Worm (Caenorhabditis elegans) whole organism, L3 larva: Measurements from ENCODE around the gene C23H4.8.

Source experiments
- ZK546.5 ChIP-seq: sonication (generic microtip); optimal IDR thresholded peaks from 2 replicates; lab custom pipeline; 2017; ENCODE audit warnings: missing biosample characterization, missing genetic modification characterization
- aly-2 ChIP-seq: fragments of 150-350 bp; optimal IDR thresholded peaks from 2 replicates; lab custom pipeline; 2014; ENCODE audit warnings: missing biosample characterization, missing genetic modification characterization
- ama-1 ChIP-seq: fragments of 150-350 bp; optimal IDR thresholded peaks from 2 replicates; lab custom pipeline; 2018
- ceh-16 ChIP-seq: sonication (generic microtip); optimal IDR thresholded peaks from 2 replicates; lab custom pipeline; 2017; ENCODE audit warnings: missing biosample characterization, missing genetic modification characterization
- ceh-28 ChIP-seq: fragments of 150-350 bp; optimal IDR thresholded peaks from 2 replicates; lab custom pipeline; 2014; ENCODE audit warnings: missing biosample characterization, missing genetic modification reagents, missing genetic modification characterization
- ceh-82 ChIP-seq: fragments of 150-350 bp; optimal IDR thresholded peaks from 2 replicates; lab custom pipeline; 2014; ENCODE audit warnings: missing biosample characterization, missing genetic modification characterization
- ceh-9 ChIP-seq: sonication (generic microtip); optimal IDR thresholded peaks from 2 replicates; lab custom pipeline; 2018; ENCODE audit warnings: missing biosample characterization, missing genetic modification characterization
- daf-12 ChIP-seq: fragments of 150-350 bp; optimal IDR thresholded peaks from 2 replicates; lab custom pipeline; 2014; ENCODE audit warnings: missing biosample characterization, missing genetic modification reagents, missing genetic modification characterization
- egl-5 ChIP-seq: fragments of 150-350 bp; optimal IDR thresholded peaks from 2 replicates; lab custom pipeline; 2017; ENCODE audit warnings: missing biosample characterization, missing genetic modification reagents, missing genetic modification characterization, inconsistent platforms
- elt-1 ChIP-seq: fragments of 150-350 bp; optimal IDR thresholded peaks from 2 replicates; lab custom pipeline; 2014; ENCODE audit warnings: missing biosample characterization, missing genetic modification characterization
- elt-2 ChIP-seq: sonication (generic microtip); optimal IDR thresholded peaks from 2 replicates; lab custom pipeline; 2016; ENCODE audit warnings: missing genetic modification reagents, mild to moderate bottlenecking, missing genetic modification characterization, missing compliant biosample characterization
- elt-3 ChIP-seq, 3 experiments: fragments of 150-350 bp in 1 of 3; sonication (generic microtip) in 2 of 3; optimal IDR thresholded peaks; 2 replicates in 2 of 3; 4 replicates in 1 of 3; lab custom pipeline; 2014 to 2017; ENCODE audit warnings: missing biosample characterization in 3 of 3, missing genetic modification characterization in 3 of 3
- eor-1 ChIP-seq, 2 experiments: fragments of 150-350 bp; optimal IDR thresholded peaks; 2 replicates each; lab custom pipeline; 2014 to 2018; ENCODE audit warnings: missing biosample characterization in 2 of 2, missing genetic modification characterization in 2 of 2
- fkh-10 ChIP-seq: sonication (generic microtip); optimal IDR thresholded peaks from 2 replicates; lab custom pipeline; 2017; ENCODE audit warnings: missing biosample characterization, missing genetic modification reagents, missing genetic modification characterization
- fkh-2 ChIP-seq: fragments of 150-350 bp; optimal IDR thresholded peaks from 2 replicates; lab custom pipeline; 2014; ENCODE audit warnings: missing biosample characterization, missing genetic modification reagents, missing genetic modification characterization
- fos-1 ChIP-seq: fragments of 150-350 bp; optimal IDR thresholded peaks from 2 replicates; lab custom pipeline; 2014; ENCODE audit warnings: missing biosample characterization, missing genetic modification characterization
- hmg-11 ChIP-seq: sonication (generic microtip); optimal IDR thresholded peaks from 2 replicates; lab custom pipeline; 2016; ENCODE audit warnings: missing genetic modification characterization, missing compliant biosample characterization
- jun-1 ChIP-seq: fragments of 150-350 bp; optimal IDR thresholded peaks from 2 replicates; lab custom pipeline; 2014; ENCODE audit warnings: missing biosample characterization, missing genetic modification reagents, missing genetic modification characterization
- lin-15B ChIP-seq: fragments of 150-350 bp; optimal IDR thresholded peaks from 2 replicates; lab custom pipeline; 2014; ENCODE audit warnings: missing biosample characterization, missing genetic modification characterization
- lin-39 ChIP-seq: fragments of 150-350 bp; optimal IDR thresholded peaks from 2 replicates; lab custom pipeline; 2018; ENCODE audit warnings: missing biosample characterization, missing genetic modification reagents, missing genetic modification characterization
- lsy-12 ChIP-seq: sonication (generic microtip); optimal IDR thresholded peaks from 2 replicates; lab custom pipeline; 2016; ENCODE audit warnings: mild to moderate bottlenecking, missing genetic modification characterization, missing compliant biosample characterization
- mdl-1 ChIP-seq: fragments of 150-350 bp; optimal IDR thresholded peaks from 2 replicates; lab custom pipeline; 2014; ENCODE audit warnings: missing biosample characterization, missing genetic modification characterization
- nfya-1 ChIP-seq: sonication (generic microtip); optimal IDR thresholded peaks from 2 replicates; lab custom pipeline; 2017; ENCODE audit warnings: missing genetic modification characterization, mild to moderate bottlenecking, missing compliant biosample characterization, antibody characterized with exemption, moderate library complexity; ENCODE audit not compliant: insufficient read depth
- nhr-12 ChIP-seq: fragments of 150-350 bp; optimal IDR thresholded peaks from 2 replicates; lab custom pipeline; 2014; ENCODE audit warnings: missing biosample characterization, missing genetic modification characterization
- nhr-23 ChIP-seq: fragments of 150-350 bp; optimal IDR thresholded peaks from 2 replicates; lab custom pipeline; 2014; ENCODE audit warnings: missing biosample characterization, missing genetic modification reagents, missing genetic modification characterization
- nhr-237 ChIP-seq: fragments of 150-350 bp; optimal IDR thresholded peaks from 2 replicates; lab custom pipeline; 2014; ENCODE audit warnings: missing biosample characterization, missing genetic modification characterization
- nhr-25 ChIP-seq: sonication (generic microtip); optimal IDR thresholded peaks from 2 replicates; lab custom pipeline; 2017; ENCODE audit warnings: missing biosample characterization, missing genetic modification characterization
- nhr-28 ChIP-seq: fragments of 150-350 bp; optimal IDR thresholded peaks from 2 replicates; lab custom pipeline; 2014; ENCODE audit warnings: missing biosample characterization, missing genetic modification characterization
- nhr-67 ChIP-seq: fragments of 150-350 bp; optimal IDR thresholded peaks from 2 replicates; lab custom pipeline; 2014; ENCODE audit warnings: missing biosample characterization, missing genetic modification characterization
- nhr-76 ChIP-seq: fragments of 150-350 bp; sonication (generic microtip); optimal IDR thresholded peaks from 5 replicates; lab custom pipeline; 2014; ENCODE audit warnings: missing biosample characterization, missing genetic modification characterization
- nhr-77 ChIP-seq: fragments of 150-350 bp; optimal IDR thresholded peaks from 2 replicates; lab custom pipeline; 2014; ENCODE audit warnings: missing biosample characterization, missing genetic modification characterization
- pha-4 ChIP-seq: fragments of 150-350 bp; optimal IDR thresholded peaks from 2 replicates; lab custom pipeline; 2014; ENCODE audit warnings: missing biosample characterization, missing genetic modification reagents, missing genetic modification characterization
- pqm-1 ChIP-seq: fragments of 150-350 bp; optimal IDR thresholded peaks from 2 replicates; lab custom pipeline; 2017; ENCODE audit warnings: missing biosample characterization, missing genetic modification characterization, inconsistent platforms
- sea-2 ChIP-seq: fragments of 150-350 bp; sonication (generic microtip); optimal IDR thresholded peaks from 4 replicates; lab custom pipeline; 2014; ENCODE audit warnings: missing biosample characterization, missing genetic modification reagents, missing genetic modification characterization
- skn-1 ChIP-seq: fragments of 150-350 bp; optimal IDR thresholded peaks from 2 replicates; lab custom pipeline; 2014; ENCODE audit warnings: missing biosample characterization, missing genetic modification characterization
- snpc-4 ChIP-seq: fragments of 150-350 bp; optimal IDR thresholded peaks from 2 replicates; lab custom pipeline; 2014; ENCODE audit warnings: missing biosample characterization, missing genetic modification characterization
- unc-39 ChIP-seq: sonication (generic microtip); optimal IDR thresholded peaks from 4 replicates; lab custom pipeline; 2017; ENCODE audit warnings: missing biosample characterization, missing genetic modification characterization
- unc-62 ChIP-seq: fragments of 150-350 bp; sonication (generic microtip); optimal IDR thresholded peaks from 4 replicates; lab custom pipeline; 2014; ENCODE audit warnings: missing biosample characterization, missing genetic modification reagents, missing genetic modification characterization
- zag-1 ChIP-seq: fragments of 150-350 bp; optimal IDR thresholded peaks from 2 replicates; lab custom pipeline; 2014; ENCODE audit warnings: missing biosample characterization, missing genetic modification characterization
- ztf-11 ChIP-seq: fragments of 150-350 bp; optimal IDR thresholded peaks from 2 replicates; lab custom pipeline; 2014; ENCODE audit warnings: missing biosample characterization, missing genetic modification characterization
- ztf-4 ChIP-seq: fragments of 150-350 bp; optimal IDR thresholded peaks from 2 replicates; lab custom pipeline; 2014; ENCODE audit warnings: missing biosample characterization, missing genetic modification characterization

C23H4.8 gene

DNA sequence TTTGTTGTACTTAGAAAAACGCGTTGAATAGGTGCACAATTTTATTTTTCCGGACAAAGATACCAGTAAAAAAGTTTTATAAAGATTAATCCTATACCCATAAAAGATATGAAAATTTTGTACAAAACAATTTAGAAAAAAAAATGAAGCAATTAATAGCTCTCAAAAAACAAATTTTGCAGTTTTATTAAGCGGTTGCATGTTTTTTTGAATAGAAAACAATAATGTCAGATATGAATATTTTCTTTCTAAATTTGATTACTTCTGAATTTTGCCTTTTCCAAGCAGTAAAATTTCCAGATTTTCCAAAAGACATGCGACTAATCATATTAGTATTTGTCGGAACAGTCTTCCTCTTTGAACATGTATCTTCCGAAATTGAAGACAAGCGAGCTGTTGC is at the start of gene C23H4.8:
C23H4.8 (plus strand) TSS at position 301 of the 400 bp plus-strand sequence.
- TF ChIP-seq jun-1 (tag; lab: Kevin White, UChicago) (no peak), elt-1 (tag; lab: Kevin White, UChicago) (no peak), hmg-11 (tag; lab: Kevin White, UChicago) (no peak), sea-2 (GFP tag; lab: Kevin White, UChicago) (no peak), zag-1 (tag; lab: Kevin White, UChicago) (no peak), skn-1 (tag; lab: Kevin White, UChicago) (no peak), nhr-12 (no peak), nhr-237 (tag; lab: Kevin White, UChicago) (no peak), elt-2 (no peak), lsy-12 (tag; lab: Kevin White, UChicago) (no peak), nhr-28 (tag; lab: Kevin White, UChicago) (no peak), unc-39 (tag; lab: Kevin White, UChicago) (no peak), ceh-16 (tag; lab: Kevin White, UChicago) (no peak), ZK546.5 (no peak), snpc-4 (no peak), unc-62 (GFP tag; lab: Kevin White, UChicago) (no peak), lin-15B (tag; lab: Kevin White, UChicago) (no peak)

DNA sequence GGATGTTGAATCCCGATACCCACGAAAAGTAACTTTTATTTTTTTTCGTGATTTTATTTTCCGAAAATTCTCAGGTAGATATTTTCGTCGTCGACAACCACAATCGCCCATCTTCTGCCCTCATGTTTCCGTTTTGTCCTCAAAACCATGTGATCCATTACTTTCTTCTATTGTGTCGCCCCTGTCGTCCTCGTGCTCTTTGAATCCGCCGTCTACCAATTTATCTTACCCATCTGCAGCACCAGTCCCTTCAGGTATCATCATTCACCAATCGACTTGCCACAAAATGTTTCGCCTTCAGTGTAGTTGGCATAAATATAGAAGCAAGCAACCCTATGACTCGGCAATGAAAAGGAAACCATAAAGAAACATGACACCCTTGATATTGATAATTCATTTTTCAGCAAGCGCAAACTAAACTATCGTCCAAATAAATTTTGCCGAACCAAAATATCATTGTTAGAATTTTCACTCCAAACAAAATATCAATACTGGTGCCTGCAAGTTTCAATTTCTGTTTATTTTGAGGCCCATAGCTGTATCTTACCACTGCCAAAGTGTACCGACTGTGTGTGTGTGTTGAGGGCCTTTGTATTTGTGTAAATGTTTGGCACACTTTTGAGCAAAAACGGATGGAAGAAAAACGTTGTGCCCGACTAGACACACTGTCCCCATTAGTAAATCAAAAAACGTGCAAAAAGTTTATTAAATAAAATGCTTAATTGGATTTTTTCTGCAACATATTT is 49.2 kb upstream of the C23H4.8 start:
- TF ChIP-seq elt-3 (tag; optimal IDR thresholded peaks at IDR 0.05; lab: Kevin White, UChicago) (no peak), pha-4 (peak; percentile 80), lin-39 (tag; lab: Kevin White, UChicago) (peak; percentile 59)

DNA sequence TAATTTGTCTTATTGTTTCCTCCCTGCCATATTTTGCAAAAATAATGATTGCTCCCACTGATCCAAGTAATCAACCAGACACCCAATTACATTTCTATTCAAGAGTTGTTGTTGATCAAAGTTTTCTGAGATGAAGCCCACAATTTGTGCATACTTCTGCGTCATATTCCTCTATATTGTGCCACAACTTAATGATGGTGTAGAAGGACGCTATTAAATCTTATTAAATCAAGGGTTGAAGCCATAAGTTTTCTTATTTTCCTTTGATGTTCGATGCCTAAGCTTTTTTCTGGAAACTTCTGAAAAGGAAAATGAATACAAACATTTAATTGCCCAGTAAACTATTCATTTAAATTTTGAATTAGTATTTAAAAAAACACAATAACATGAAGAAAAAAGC is 48.3 kb upstream of the C23H4.8 start:
- TF ChIP-seq unc-39 (tag; lab: Kevin White, UChicago) (no peak), nhr-76 (tag; lab: Kevin White, UChicago) (no peak), nhr-25 (peak; percentile 19), fos-1 (tag; lab: Kevin White, UChicago) (no peak), fkh-2 (no peak), fkh-10 (GFP tag; lab: Kevin White, UChicago) (no peak), pha-4 (peak; percentile 10), unc-62 (GFP tag; lab: Kevin White, UChicago) (no peak), ceh-28 (tag; lab: Kevin White, UChicago) (no peak), snpc-4 (no peak), nhr-237 (tag; lab: Kevin White, UChicago) (no peak), nhr-67 (no peak), elt-1 (tag; lab: Kevin White, UChicago) (no peak)

DNA sequence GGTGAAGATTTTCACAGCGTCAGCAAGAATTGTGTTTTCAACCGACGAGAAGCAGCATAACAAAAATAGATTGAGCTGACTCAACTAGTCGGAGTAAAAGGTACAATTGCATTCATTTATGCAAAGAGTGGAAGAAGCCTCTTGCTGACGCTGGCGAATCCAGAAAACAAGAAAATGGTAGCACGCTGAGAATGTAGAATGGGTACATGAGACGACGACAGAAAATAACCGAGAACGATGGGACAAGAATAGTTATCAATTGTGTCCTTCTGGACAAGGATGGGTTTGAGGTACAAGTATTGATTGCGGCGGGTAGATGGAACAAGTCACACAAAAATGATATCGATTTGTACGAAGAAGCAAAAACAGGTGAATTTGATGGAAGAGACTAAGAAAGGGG is 47.7 kb upstream of the C23H4.8 start:
- TF ChIP-seq fos-1 (tag; lab: Kevin White, UChicago) (no peak), ama-1 (lab: Kevin White, UChicago) (peak; percentile 67)

DNA sequence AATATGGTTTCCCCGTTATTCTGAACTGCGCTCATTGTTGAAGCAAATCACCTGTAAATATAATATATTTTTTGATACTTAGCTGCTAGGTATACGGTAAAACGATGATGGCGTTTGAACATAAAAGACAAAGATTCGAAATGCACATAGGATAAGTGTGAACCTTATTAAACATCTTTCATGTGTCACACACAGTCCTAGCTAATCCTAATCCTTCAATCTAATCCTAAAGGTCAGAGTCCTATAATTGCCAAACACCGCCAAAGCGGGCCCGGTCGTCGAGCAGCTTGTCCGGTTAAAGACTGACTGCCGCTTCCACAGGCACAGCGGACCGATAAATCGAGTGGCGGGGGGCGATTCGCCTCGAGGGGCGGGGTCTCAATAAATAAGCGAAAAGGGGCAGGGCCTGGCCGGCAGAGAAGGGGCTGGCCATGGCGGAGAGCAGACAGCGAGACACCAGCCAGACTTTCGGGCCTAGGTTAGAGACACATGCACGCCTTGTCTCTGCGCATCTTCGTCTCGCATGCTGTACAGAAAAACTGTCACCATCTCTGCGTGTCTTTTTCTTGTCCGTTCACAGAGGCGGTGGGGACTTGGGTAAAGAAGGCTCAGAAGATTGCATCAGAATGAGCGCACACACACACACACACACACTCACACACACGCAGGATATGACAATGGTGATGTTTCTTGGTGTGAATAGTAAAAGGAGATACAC is 45.3 kb upstream of the C23H4.8 start, which contains the start of gene F57G12.1:
F57G12.1 (minus strand) TSS at position 51 of the 718 bp plus-strand sequence.
- TF ChIP-seq mdl-1 (tag; lab: Kevin White, UChicago) (peak; percentile 51), elt-1 (tag; lab: Kevin White, UChicago) (peak; percentile 71), skn-1 (tag; lab: Kevin White, UChicago) (peak; percentile 58), fos-1 (tag; lab: Kevin White, UChicago) (no peak), egl-5 (peak; percentile 48), nhr-28 (tag; lab: Kevin White, UChicago) (no peak), nhr-76 (tag; lab: Kevin White, UChicago) (no peak), nhr-77 (no peak), ceh-9 (tag; lab: Kevin White, UChicago) (no peak), ztf-11 (tag; lab: Kevin White, UChicago) (no peak), eor-1 (tag; optimal IDR thresholded peaks at IDR 0.05; lab: Kevin White, UChicago) (no peak), nhr-25 (peak; percentile 88), nhr-23 (tag; lab: Kevin White, UChicago) (peak; percentile 76), ztf-4 (no peak), daf-12 (tag; lab: Kevin White, UChicago) (no peak), elt-3 (tag; optimal IDR thresholded peaks at IDR 0.05; lab: Kevin White, UChicago) (no peak), lsy-12 (tag; lab: Kevin White, UChicago) (peak; percentile 9), nhr-237 (tag; lab: Kevin White, UChicago) (no peak), pqm-1 (peak; percentile 41), pha-4 (peak; percentile 85), sea-2 (GFP tag; lab: Kevin White, UChicago) (no peak), fkh-10 (GFP tag; lab: Kevin White, UChicago) (peak; percentile 56), nhr-67 (no peak), lin-39 (tag; lab: Kevin White, UChicago) (peak; percentile 97), elt-2 (peak; percentile 57), ceh-82 (tag; lab: Kevin White, UChicago) (no peak), jun-1 (tag; lab: Kevin White, UChicago) (peak; percentile 36), unc-39 (tag; lab: Kevin White, UChicago) (no peak), aly-2 (tag; lab: Kevin White, UChicago) (no peak), nfya-1 (peak; percentile 90)
